Worm (Caenorhabditis elegans) whole organism, L2 larva: ENCODE measurements around the gene unc-50.

Experiments used
- ZK546.5 ChIP-seq: sonication (generic microtip); optimal IDR thresholded peaks from 2 replicates; lab custom pipeline; 2017; ENCODE audit warnings: missing biosample characterization, missing genetic modification characterization
- ama-1 ChIP-seq: fragments of 150-350 bp; optimal IDR thresholded peaks from 2 replicates; lab custom pipeline; 2018; ENCODE audit warnings: inconsistent platforms
- blmp-1 ChIP-seq: sonication (generic microtip); optimal IDR thresholded peaks from 2 replicates; lab custom pipeline; 2017; ENCODE audit warnings: missing genetic modification characterization, mild to moderate bottlenecking, missing compliant biosample characterization, antibody characterized with exemption, moderate library complexity; ENCODE audit not compliant: insufficient read depth
- egl-27 ChIP-seq: sonication (generic microtip); optimal IDR thresholded peaks from 3 replicates; lab custom pipeline; 2017; ENCODE audit warnings: missing biosample characterization, missing genetic modification reagents, missing genetic modification characterization
- elt-3 ChIP-seq: sonication (generic microtip); optimal IDR thresholded peaks from 2 replicates; lab custom pipeline; 2017; ENCODE audit warnings: missing biosample characterization, missing genetic modification characterization
- mdl-1 ChIP-seq, 2 experiments: fragments of 150-350 bp in 1 of 2; sonication (generic microtip) in 1 of 2; optimal IDR thresholded peaks; 2 replicates each; lab custom pipeline; 2017; ENCODE audit warnings: missing biosample characterization in 2 of 2, missing genetic modification characterization in 2 of 2
- nhr-11 ChIP-seq: fragments of 150-350 bp; optimal IDR thresholded peaks from 2 replicates; lab custom pipeline; 2014; ENCODE audit warnings: missing biosample characterization, missing genetic modification characterization
- nhr-12 ChIP-seq: fragments of 150-350 bp; optimal IDR thresholded peaks from 2 replicates; lab custom pipeline; 2014; ENCODE audit warnings: missing biosample characterization, missing genetic modification characterization
- nhr-23 ChIP-seq: fragments of 150-350 bp; optimal IDR thresholded peaks from 2 replicates; lab custom pipeline; 2014; ENCODE audit warnings: missing biosample characterization, missing genetic modification reagents, missing genetic modification characterization
- nhr-237 ChIP-seq: fragments of 150-350 bp; optimal IDR thresholded peaks from 2 replicates; lab custom pipeline; 2014; ENCODE audit warnings: missing biosample characterization, missing genetic modification characterization
- peb-1 ChIP-seq: fragments of 150-350 bp; optimal IDR thresholded peaks from 2 replicates; lab custom pipeline; 2014; ENCODE audit warnings: missing biosample characterization, missing genetic modification characterization
- ztf-1 ChIP-seq: fragments of 200-800 bp; sonication (Bioruptor generic); conservative IDR thresholded peaks from 2 replicates; pipeline ENCODE4 v1.3.6; 2022; ENCODE audit warnings: missing genetic modification characterization, missing compliant biosample characterization
- ztf-11 ChIP-seq: sonication (generic microtip); optimal IDR thresholded peaks from 2 replicates; lab custom pipeline; 2017; ENCODE audit warnings: missing biosample characterization, missing genetic modification characterization

ce11 chrIII:10332560-10332959 is 14.6 kb upstream of the unc-50 start, which contains the start of gene T07C4.12:
- TF ChIP-seq blmp-1 (no peak), nhr-23 (no peak), ztf-11 (no peak), nhr-237 (no peak), ama-1 (lab: Kevin White, UChicago) (no peak), egl-27 (no peak), peb-1 (no peak), nhr-11 (tag; lab: Kevin White, UChicago) (no peak), ZK546.5 (tag; lab: Kevin White, UChicago) (no peak), nhr-12 (tag; lab: Kevin White, UChicago) (no peak), ztf-1 (GFP tag; lab: Robert Waterston, UW) (no peak), mdl-1 (tag; optimal IDR thresholded peaks at IDR 0.05; lab: Kevin White, UChicago) (no peak), elt-3 (tag; lab: Kevin White, UChicago) (no peak)
